Worm (Caenorhabditis elegans) whole organism, L1 larva: Measurements from ENCODE around the gene R10E4.11.
A peak's percentile ranks its signal among the peaks of the same experiment; 100 is the strongest.

Experiments used
- C04F5.9 ChIP-seq: sonication (generic microtip); optimal IDR thresholded peaks from 2 replicates; lab custom pipeline; 2016; ENCODE audit warnings: missing genetic modification characterization, missing compliant biosample characterization
- C16A3.4 ChIP-seq: fragments of 150-350 bp; optimal IDR thresholded peaks from 2 replicates; lab custom pipeline; 2014; ENCODE audit warnings: missing biosample characterization, missing genetic modification characterization
- F16B12.6 ChIP-seq: fragments of 150-350 bp; optimal IDR thresholded peaks from 2 replicates; lab custom pipeline; 2014; ENCODE audit warnings: missing biosample characterization, missing genetic modification characterization
- Y116A8C.19 ChIP-seq: sonication (generic microtip); optimal IDR thresholded peaks from 2 replicates; lab custom pipeline; 2016; ENCODE audit warnings: missing compliant biosample characterization, missing genetic modification characterization, borderline replicate concordance
- aha-1 ChIP-seq: fragments of 150-350 bp; optimal IDR thresholded peaks from 2 replicates; lab custom pipeline; 2014; ENCODE audit warnings: missing biosample characterization, missing genetic modification characterization
- aly-2 ChIP-seq: fragments of 150-350 bp; optimal IDR thresholded peaks from 2 replicates; lab custom pipeline; 2014; ENCODE audit warnings: missing biosample characterization, missing genetic modification characterization
- blmp-1 ChIP-seq: fragments of 150-350 bp; optimal IDR thresholded peaks from 2 replicates; lab custom pipeline; 2014; ENCODE audit warnings: missing biosample characterization, missing genetic modification characterization
- ceh-82 ChIP-seq, 3 experiments: fragments of 150-350 bp in 1 of 3; sonication (generic microtip) in 2 of 3; optimal IDR thresholded peaks; 2 replicates each; lab custom pipeline; 2014 to 2017; ENCODE audit warnings: missing biosample characterization in 3 of 3, missing genetic modification characterization in 3 of 3
- dpl-1 ChIP-seq, 3 experiments: fragments of 150-350 bp in 2 of 3; sonication (generic microtip) in 1 of 3; optimal IDR thresholded peaks; 2 replicates each; lab custom pipeline; 2014 to 2017; ENCODE audit warnings: missing biosample characterization in 3 of 3, missing genetic modification characterization in 3 of 3, missing genetic modification reagents in 3 of 3
- efl-1 ChIP-seq, 4 experiments: fragments of 150-350 bp; optimal IDR thresholded peaks in 3 of 4; peaks in 1 of 4; 1 replicate in 1 of 4; 2 replicates in 3 of 4; lab custom pipeline; 2014; ENCODE audit warnings: missing biosample characterization in 2 of 4, missing genetic modification characterization in 2 of 4, missing genetic modification reagents in 2 of 4
- elt-2 ChIP-seq: sonication (generic microtip); optimal IDR thresholded peaks from 2 replicates; lab custom pipeline; 2016; ENCODE audit warnings: missing genetic modification characterization, mild to moderate bottlenecking, inconsistent platforms, missing compliant biosample characterization, missing genetic modification reagents
- elt-3 ChIP-seq, 6 experiments: fragments of 150-350 bp in 1 of 6; sonication (generic microtip); optimal IDR thresholded peaks; 2 replicates each; lab custom pipeline; 2017 to 2018; ENCODE audit warnings: missing biosample characterization in 6 of 6, missing genetic modification characterization in 6 of 6, inconsistent platforms in 1 of 6
- fkh-8 ChIP-seq: sonication (generic microtip); optimal IDR thresholded peaks from 2 replicates; lab custom pipeline; 2016; ENCODE audit warnings: mild to moderate bottlenecking, missing genetic modification characterization, missing compliant biosample characterization
- fos-1 ChIP-seq: fragments of 150-350 bp; optimal IDR thresholded peaks from 2 replicates; lab custom pipeline; 2014; ENCODE audit warnings: missing biosample characterization, missing genetic modification characterization
- grh-1 ChIP-seq: fragments of 200-800 bp; sonication (Bioruptor generic); IDR thresholded peaks from 2 replicates; pipeline ENCODE4 v1.3.6; 2022; ENCODE audit warnings: missing genetic modification reagents, missing genetic modification characterization, missing compliant biosample characterization
- irx-1 ChIP-seq: sonication (generic microtip); optimal IDR thresholded peaks from 2 replicates; lab custom pipeline; 2016; ENCODE audit warnings: missing genetic modification characterization, missing compliant biosample characterization
- lin-14 ChIP-seq: fragments of 200-800 bp; sonication (Bioruptor generic); optimal IDR thresholded peaks from 2 replicates; lab custom pipeline; 2018; ENCODE audit warnings: mild to moderate bottlenecking, missing genetic modification characterization, moderate library complexity, missing compliant biosample characterization
- lin-15B ChIP-seq: fragments of 150-350 bp; sonication (generic microtip); optimal IDR thresholded peaks from 3 replicates; lab custom pipeline; 2014; ENCODE audit warnings: missing biosample characterization, missing genetic modification characterization
- lin-35 ChIP-seq, 2 experiments: fragments of 150-350 bp; optimal IDR thresholded peaks; 2 replicates each; lab custom pipeline; 2014; ENCODE audit warnings: missing biosample characterization in 2 of 2, missing genetic modification characterization in 2 of 2, missing genetic modification reagents in 2 of 2
- lir-3 ChIP-seq: sonication (generic microtip); optimal IDR thresholded peaks from 2 replicates; lab custom pipeline; 2016; ENCODE audit warnings: mild to moderate bottlenecking, missing genetic modification characterization, moderate library complexity, missing compliant biosample characterization; ENCODE audit not compliant: poor library complexity
- lsy-2 ChIP-seq, 2 experiments: fragments of 150-350 bp; optimal IDR thresholded peaks; 2 replicates each; lab custom pipeline; 2014; ENCODE audit warnings: missing biosample characterization in 2 of 2, missing genetic modification characterization in 2 of 2
- mab-9 ChIP-seq: fragments of 200-800 bp; sonication (Bioruptor generic); IDR thresholded peaks from 2 replicates; pipeline ENCODE4 v1.3.6; 2022; ENCODE audit warnings: missing genetic modification reagents, missing genetic modification characterization, missing compliant biosample characterization
- mdl-1 ChIP-seq, 2 experiments: fragments of 150-350 bp; optimal IDR thresholded peaks; 2 replicates each; lab custom pipeline; 2014 to 2017; ENCODE audit warnings: missing biosample characterization in 2 of 2, missing genetic modification characterization in 2 of 2, inconsistent platforms in 1 of 2
- mef-2 ChIP-seq: fragments of 150-350 bp; optimal IDR thresholded peaks from 2 replicates; lab custom pipeline; 2014; ENCODE audit warnings: missing biosample characterization, missing genetic modification characterization
- mep-1 ChIP-seq: fragments of 150-350 bp; optimal IDR thresholded peaks from 2 replicates; lab custom pipeline; 2014; ENCODE audit warnings: missing biosample characterization, missing genetic modification characterization
- nhr-12 ChIP-seq: sonication (generic microtip); optimal IDR thresholded peaks from 2 replicates; lab custom pipeline; 2017; ENCODE audit warnings: missing biosample characterization, missing genetic modification characterization
- nhr-19 ChIP-seq: fragments of 200-800 bp; sonication (Bioruptor generic); conservative IDR thresholded peaks from 2 replicates; pipeline ENCODE4 v1.3.6; 2022; ENCODE audit warnings: missing genetic modification characterization, missing compliant biosample characterization
- nhr-20 ChIP-seq: sonication (generic microtip); optimal IDR thresholded peaks from 2 replicates; lab custom pipeline; 2016; ENCODE audit warnings: mild to moderate bottlenecking, missing genetic modification characterization, missing compliant biosample characterization
- nhr-28 ChIP-seq: fragments of 150-350 bp; optimal IDR thresholded peaks from 2 replicates; lab custom pipeline; 2014; ENCODE audit warnings: missing biosample characterization, missing genetic modification characterization
- nhr-71 ChIP-seq: sonication (generic microtip); optimal IDR thresholded peaks from 2 replicates; lab custom pipeline; 2016; ENCODE audit warnings: mild to moderate bottlenecking, missing genetic modification characterization, moderate library complexity, missing compliant biosample characterization
- nhr-76 ChIP-seq: sonication (generic microtip); optimal IDR thresholded peaks from 2 replicates; lab custom pipeline; 2017; ENCODE audit warnings: missing biosample characterization, missing genetic modification characterization
- nhr-77 ChIP-seq: fragments of 150-350 bp; optimal IDR thresholded peaks from 2 replicates; lab custom pipeline; 2014; ENCODE audit warnings: missing biosample characterization, missing genetic modification characterization
- nhr-85 ChIP-seq: sonication (generic microtip); peaks from one replicate; lab custom pipeline; 2016; ENCODE audit warnings: missing genetic modification characterization, inconsistent platforms, missing compliant biosample characterization
- nhr-90 ChIP-seq: sonication (generic microtip); optimal IDR thresholded peaks from 2 replicates; lab custom pipeline; 2016; ENCODE audit warnings: mild to moderate bottlenecking, missing genetic modification characterization, missing compliant biosample characterization; ENCODE audit not compliant: poor library complexity
- pqm-1 ChIP-seq: sonication (generic microtip); optimal IDR thresholded peaks from 3 replicates; lab custom pipeline; 2017; ENCODE audit warnings: missing biosample characterization, missing genetic modification characterization
- skn-1 ChIP-seq: fragments of 150-350 bp; optimal IDR thresholded peaks from 2 replicates; lab custom pipeline; 2014; ENCODE audit warnings: missing biosample characterization, missing genetic modification characterization
- snu-23 ChIP-seq: sonication (generic microtip); optimal IDR thresholded peaks from 2 replicates; lab custom pipeline; 2016; ENCODE audit warnings: missing genetic modification characterization, missing compliant biosample characterization
- swsn-7 ChIP-seq: sonication (generic microtip); optimal IDR thresholded peaks from 2 replicates; lab custom pipeline; 2016; ENCODE audit warnings: missing genetic modification characterization, missing compliant biosample characterization
- tbx-2 ChIP-seq: sonication (generic microtip); optimal IDR thresholded peaks from 2 replicates; lab custom pipeline; 2016; ENCODE audit warnings: missing genetic modification characterization, missing compliant biosample characterization
- unc-130 ChIP-seq: fragments of 150-350 bp; optimal IDR thresholded peaks from 2 replicates; lab custom pipeline; 2017; ENCODE audit warnings: missing biosample characterization, missing genetic modification characterization, inconsistent platforms
- unc-62 ChIP-seq: fragments of 150-350 bp; optimal IDR thresholded peaks from 2 replicates; lab custom pipeline; 2014; ENCODE audit warnings: missing biosample characterization, missing genetic modification reagents, missing genetic modification characterization
- unc-86 ChIP-seq: sonication (generic microtip); optimal IDR thresholded peaks from 2 replicates; lab custom pipeline; 2016; ENCODE audit warnings: missing genetic modification characterization, missing compliant biosample characterization
- vab-15 ChIP-seq: sonication (generic microtip); optimal IDR thresholded peaks from 2 replicates; lab custom pipeline; 2017; ENCODE audit warnings: missing genotype, mild to moderate bottlenecking, missing genetic modification characterization, missing compliant biosample characterization
- xbp-1 ChIP-seq: sonication (generic microtip); optimal IDR thresholded peaks from 2 replicates; lab custom pipeline; 2016; ENCODE audit warnings: missing genetic modification characterization, missing compliant biosample characterization
- zip-4 ChIP-seq: fragments of 200-800 bp; sonication (Bioruptor generic); optimal IDR thresholded peaks from 2 replicates; lab custom pipeline; 2018; ENCODE audit warnings: mild to moderate bottlenecking, missing genetic modification characterization, moderate library complexity, missing compliant biosample characterization
- ztf-11 ChIP-seq, 2 experiments: sonication (generic microtip); optimal IDR thresholded peaks; 2 replicates each; lab custom pipeline; 2016 to 2017; ENCODE audit warnings: missing genetic modification characterization in 2 of 2, missing biosample characterization in 1 of 2, missing compliant biosample characterization in 1 of 2

Gene R10E4.11

ce11 chrIII:4293108-4293507, 7.7 kb downstream of the R10E4.11 start, which contains the start of gene R10E4.6:
Gene R10E4.6 (plus strand): TSS chrIII:4293408.
- TF ChIP-seq unc-86 (tag; lab: Kevin White, UChicago) (no peak), ztf-11 (tag; optimal IDR thresholded peaks at IDR 0.05; lab: Kevin White, UChicago) (no peak), unc-130 (tag; lab: Kevin White, UChicago) (no peak), zip-4 (GFP tag; lab: Kevin White, UChicago) (no peak), lsy-2 (tag; optimal IDR thresholded peaks at IDR 0.05; lab: Kevin White, UChicago) (no peak), irx-1 (no peak), efl-1 (optimal IDR thresholded peaks at IDR 0.05; lab: Kevin White, UChicago) (no peak), efl-1 (GFP tag; optimal IDR thresholded peaks at IDR 0.05 in 1 of 2; lab: Kevin White, UChicago) (no peak), lin-35 (GFP tag; optimal IDR thresholded peaks at IDR 0.05; lab: Kevin White, UChicago) (no peak), nhr-20 (tag; lab: Kevin White, UChicago) (no peak), nhr-12 (tag; lab: Kevin White, UChicago) (no peak), grh-1 (GFP tag; lab: Robert Waterston, UW) (no peak), pqm-1 (tag; lab: Kevin White, UChicago) (no peak), mdl-1 (tag; optimal IDR thresholded peaks at IDR 0.05; lab: Kevin White, UChicago) (no peak), fkh-8 (tag; lab: Kevin White, UChicago) (no peak), nhr-28 (no peak), lir-3 (tag; lab: Kevin White, UChicago) (no peak)
- TF ChIP-seq, all 84 proteins: peak for 0

- TF ChIP-seq lsy-2 (tag; optimal IDR thresholded peaks at IDR 0.05; lab: Kevin White, UChicago) (peak; percentile 54 to 75), unc-130 (tag; lab: Kevin White, UChicago) (peak; percentile 77), Y116A8C.19 (tag; lab: Kevin White, UChicago) (no peak), F16B12.6 (tag; lab: Kevin White, UChicago) (peak; percentile 86), mab-9 (no peak), swsn-7 (peak; percentile 34), elt-3 (tag; optimal IDR thresholded peaks at IDR 0.05; lab: Kevin White, UChicago) (peak in 1 of 6 experiments; percentile 48), skn-1 (tag; lab: Kevin White, UChicago) (peak; percentile 49), nhr-76 (tag; lab: Kevin White, UChicago) (no peak), C16A3.4 (tag; lab: Kevin White, UChicago) (peak; percentile 36), nhr-85 (tag; lab: Kevin White, UChicago) (peak; percentile 65), blmp-1 (peak; percentile 52), aly-2 (tag; lab: Kevin White, UChicago) (no peak), dpl-1 (GFP tag; optimal IDR thresholded peaks at IDR 0.05; lab: Kevin White, UChicago) (peak; percentile 84 to 91 (median 86)), nhr-71 (tag; lab: Kevin White, UChicago) (peak; percentile 46), unc-62 (GFP tag; lab: Kevin White, UChicago) (no peak), efl-1 (optimal IDR thresholded peaks at IDR 0.05; lab: Kevin White, UChicago) (peak; percentile 73 to 81), efl-1 (GFP tag; optimal IDR thresholded peaks at IDR 0.05 in 1 of 2; lab: Kevin White, UChicago) (peak; percentile 88 to 98), tbx-2 (tag; lab: Kevin White, UChicago) (no peak), mep-1 (tag; lab: Kevin White, UChicago) (peak; percentile 66), lin-35 (GFP tag; optimal IDR thresholded peaks at IDR 0.05; lab: Kevin White, UChicago) (peak; percentile 82 to 89), ceh-82 (tag; optimal IDR thresholded peaks at IDR 0.05; lab: Kevin White, UChicago) (peak in 1 of 3 experiments; percentile 9), C04F5.9 (tag; lab: Kevin White, UChicago) (no peak), nhr-90 (tag; lab: Kevin White, UChicago) (peak; percentile 28), snu-23 (GFP tag; lab: Kevin White, UChicago) (peak; percentile 65), lin-15B (tag; lab: Kevin White, UChicago) (peak; percentile 3), mef-2 (tag; lab: Kevin White, UChicago) (no peak), elt-2 (tag; lab: Kevin White, UChicago) (no peak), fos-1 (tag; lab: Kevin White, UChicago) (no peak), nhr-77 (tag; lab: Kevin White, UChicago) (no peak), nhr-20 (tag; lab: Kevin White, UChicago) (peak; percentile 34), lin-14 (GFP tag; lab: Kevin White, UChicago) (no peak), vab-15 (tag; lab: Kevin White, UChicago) (no peak), nhr-19 (0 out of 2 replicates have a peak, but pooled peaks have one; percentile 16), xbp-1 (tag; lab: Kevin White, UChicago) (peak; percentile 42), aha-1 (tag; lab: Kevin White, UChicago) (no peak)
- TF ChIP-seq, all 84 proteins: peak for 21
Measured at ce11 chrIII:4291216-4291691, 9.6 kb downstream of the R10E4.11 start, which contains the start of gene mcm-5. Gene mcm-5 (minus strand): TSS chrIII:4291266.
